Worm (Caenorhabditis elegans) whole organism, early embryonic: ENCODE data around the gene ric-4.

Experiments used
- B0310.2 ChIP-seq: sonication (generic microtip); optimal IDR thresholded peaks from 2 replicates; lab custom pipeline; 2016; ENCODE audit warnings: mild to moderate bottlenecking, missing genetic modification characterization, missing compliant biosample characterization
- F13C5.2 ChIP-seq: sonication (generic microtip); optimal IDR thresholded peaks from 2 replicates; lab custom pipeline; 2017; ENCODE audit warnings: mild to moderate bottlenecking, missing genetic modification characterization, inconsistent platforms, missing compliant biosample characterization
- ama-1 ChIP-seq: fragments of 150-350 bp; optimal IDR thresholded peaks from 2 replicates; lab custom pipeline; 2014
- ceh-13 ChIP-seq: fragments of 200-800 bp; sonication (Bioruptor generic); optimal IDR thresholded peaks from 2 replicates; lab custom pipeline; 2018; ENCODE audit warnings: mild to moderate bottlenecking, missing genetic modification characterization, missing compliant biosample characterization
- flt-1 ChIP-seq: fragments of 200-800 bp; sonication (Bioruptor generic); IDR thresholded peaks from 2 replicates; pipeline ENCODE4 v1.3.6; 2022; ENCODE audit warnings: missing genetic modification characterization, missing compliant biosample characterization
- hnd-1 ChIP-seq: sonication (generic microtip); optimal IDR thresholded peaks from 2 replicates; lab custom pipeline; 2016; ENCODE audit warnings: missing genetic modification characterization, missing compliant biosample characterization
- scrt-1 ChIP-seq: fragments of 200-800 bp; sonication (Bioruptor generic); IDR thresholded peaks from 2 replicates; pipeline ENCODE4 v1.3.6; 2022; ENCODE audit warnings: missing genetic modification characterization, missing compliant biosample characterization
- tbx-11 ChIP-seq: fragments of 200-800 bp; sonication (Bioruptor generic); IDR thresholded peaks from 2 replicates; pipeline ENCODE4 v1.3.6; 2022; ENCODE audit warnings: missing genetic modification characterization, missing compliant biosample characterization
- tbx-37 ChIP-seq: fragments of 200-800 bp; sonication (Bioruptor generic); conservative IDR thresholded peaks from 2 replicates; pipeline ENCODE4 v1.3.6; 2022; ENCODE audit warnings: missing genetic modification reagents, missing genetic modification characterization, missing compliant biosample characterization

- TF ChIP-seq ama-1 (no peak), flt-1 (no peak), tbx-11 (GFP tag; lab: Robert Waterston, UW) (no peak), scrt-1 (GFP tag; lab: Robert Waterston, UW) (no peak), hnd-1 (tag; lab: Kevin White, UChicago) (no peak), ceh-13 (no peak), tbx-37 (no peak), F13C5.2 (tag; lab: Kevin White, UChicago) (no peak), B0310.2 (tag; lab: Kevin White, UChicago) (no peak)
These were observed 9.7 kb downstream of the ric-4 start, which contains the start of gene sri-18 for ce11 chrV:10260460-10260859.
